Worm (Caenorhabditis elegans) whole organism, L4 larva: ENCODE results near the gene fbxc-30.

Experiments used
- F49E8.2 ChIP-seq: sonication (generic microtip); optimal IDR thresholded peaks from 2 replicates; lab custom pipeline; 2016; ENCODE audit warnings: missing compliant biosample characterization, mild to moderate bottlenecking, missing genetic modification characterization, borderline replicate concordance
- ceh-62 ChIP-seq: sonication (generic microtip); optimal IDR thresholded peaks from 2 replicates; lab custom pipeline; 2017; ENCODE audit warnings: missing biosample characterization, missing genetic modification characterization
- ceh-82 ChIP-seq: sonication (generic microtip); optimal IDR thresholded peaks from 2 replicates; lab custom pipeline; 2017; ENCODE audit warnings: missing biosample characterization, missing genetic modification characterization
- dmd-9 ChIP-seq: fragments of 200-800 bp; sonication (Bioruptor generic); IDR thresholded peaks from 2 replicates; pipeline ENCODE4 v1.3.6; 2022; ENCODE audit warnings: missing genetic modification reagents, missing genetic modification characterization, missing compliant biosample characterization
- egl-27 ChIP-seq: sonication (generic microtip); optimal IDR thresholded peaks from 3 replicates; lab custom pipeline; 2017; ENCODE audit warnings: missing biosample characterization, missing genetic modification reagents, missing genetic modification characterization
- fkh-10 ChIP-seq: fragments of 150-350 bp; optimal IDR thresholded peaks from 2 replicates; lab custom pipeline; 2014; ENCODE audit warnings: missing biosample characterization, missing genetic modification reagents, missing genetic modification characterization
- mdl-1 ChIP-seq, 2 experiments: fragments of 150-350 bp in 1 of 2; sonication (generic microtip) in 1 of 2; optimal IDR thresholded peaks; 2 replicates each; lab custom pipeline; 2014 to 2017; ENCODE audit warnings: missing biosample characterization in 2 of 2, missing genetic modification characterization in 2 of 2
- nhr-11 ChIP-seq: fragments of 150-350 bp; optimal IDR thresholded peaks from 2 replicates; lab custom pipeline; 2014; ENCODE audit warnings: missing biosample characterization, missing genetic modification characterization
- pqm-1 ChIP-seq: sonication (generic microtip); optimal IDR thresholded peaks from 2 replicates; lab custom pipeline; 2017; ENCODE audit warnings: missing biosample characterization, missing genetic modification characterization
- unc-130 ChIP-seq: sonication (generic microtip); optimal IDR thresholded peaks from 2 replicates; lab custom pipeline; 2016; ENCODE audit warnings: missing genetic modification reagents, missing genetic modification characterization, missing compliant biosample characterization

DNA sequence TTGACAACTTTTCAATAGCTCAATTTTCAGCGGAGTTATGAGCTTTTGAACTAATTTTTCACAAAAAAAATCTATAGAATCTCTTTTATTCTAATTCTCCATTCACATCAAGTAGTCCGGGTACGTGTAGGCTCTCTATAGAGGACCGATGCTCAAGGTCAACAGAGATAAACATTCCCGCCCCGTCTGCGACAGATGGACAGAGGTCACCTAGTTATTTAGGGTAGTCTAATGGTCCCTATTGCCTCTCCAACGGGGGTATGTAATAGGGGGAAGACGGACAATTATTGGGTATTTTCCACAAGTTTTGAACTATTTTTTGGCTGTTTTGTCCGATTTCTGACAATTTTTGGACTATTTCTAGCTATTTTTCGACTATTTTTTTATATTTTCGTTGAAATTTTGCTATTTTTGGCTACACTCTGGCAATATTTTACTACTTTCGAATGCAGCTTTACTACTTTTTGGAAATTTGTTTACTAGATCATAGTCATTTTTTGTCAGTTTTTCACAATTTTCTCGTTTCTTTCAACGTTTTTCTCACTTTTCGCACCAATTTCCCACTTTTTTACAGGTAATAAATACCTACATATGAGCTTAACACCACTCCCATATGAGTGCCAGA, 49.1 kb upstream of the fbxc-30 start, which contains the start of gene fbxc-51:
- TF ChIP-seq F49E8.2 (tag; lab: Kevin White, UChicago) = no peak
- no peak for TF ChIP-seq egl-27 (tag; lab: Kevin White, UChicago)
- no peak for TF ChIP-seq mdl-1 (tag; optimal IDR thresholded peaks at IDR 0.05; lab: Kevin White, UChicago)
- no peak for TF ChIP-seq ceh-62
- no peak for TF ChIP-seq pqm-1
- no peak for TF ChIP-seq fkh-10 (GFP tag; lab: Kevin White, UChicago)
- TF ChIP-seq ceh-82 (tag; lab: Kevin White, UChicago) = no peak
- no peak for TF ChIP-seq nhr-11 (tag; lab: Kevin White, UChicago)
- TF ChIP-seq unc-130 = no peak
- no peak for TF ChIP-seq dmd-9 (GFP tag; lab: Robert Waterston, UW)
